Fruit fly (Drosophila melanogaster) whole organism: ENCODE data around the gene CecC.

Experiments
- CG8478 ChIP-seq: fragments of >200 bp; optimal IDR thresholded peaks from 2 replicates; lab custom pipeline; 2018; ENCODE audit warnings: inconsistent platforms
- Dll ChIP-seq: fragments of >200 bp; optimal IDR thresholded peaks from 2 replicates; lab custom pipeline; 2017
- EcR ChIP-seq, 2 experiments: fragments of >200 bp; optimal IDR thresholded peaks; 2 replicates each; lab custom pipeline; 2017; ENCODE audit warnings: missing biosample characterization in 2 of 2, missing genetic modification characterization in 2 of 2, missing genetic modification reagents in 2 of 2
- pan ChIP-seq: fragments of >200 bp; optimal IDR thresholded peaks from 2 replicates; lab custom pipeline; 2017
- psq ChIP-seq: fragments of >200 bp; optimal IDR thresholded peaks from 2 replicates; lab custom pipeline; 2017
- usp ChIP-seq: fragments of >200 bp; optimal IDR thresholded peaks from 2 replicates; lab custom pipeline; 2017; ENCODE audit warnings: missing biosample characterization, missing genetic modification characterization, mixed read lengths

Gene CecC

DNA sequence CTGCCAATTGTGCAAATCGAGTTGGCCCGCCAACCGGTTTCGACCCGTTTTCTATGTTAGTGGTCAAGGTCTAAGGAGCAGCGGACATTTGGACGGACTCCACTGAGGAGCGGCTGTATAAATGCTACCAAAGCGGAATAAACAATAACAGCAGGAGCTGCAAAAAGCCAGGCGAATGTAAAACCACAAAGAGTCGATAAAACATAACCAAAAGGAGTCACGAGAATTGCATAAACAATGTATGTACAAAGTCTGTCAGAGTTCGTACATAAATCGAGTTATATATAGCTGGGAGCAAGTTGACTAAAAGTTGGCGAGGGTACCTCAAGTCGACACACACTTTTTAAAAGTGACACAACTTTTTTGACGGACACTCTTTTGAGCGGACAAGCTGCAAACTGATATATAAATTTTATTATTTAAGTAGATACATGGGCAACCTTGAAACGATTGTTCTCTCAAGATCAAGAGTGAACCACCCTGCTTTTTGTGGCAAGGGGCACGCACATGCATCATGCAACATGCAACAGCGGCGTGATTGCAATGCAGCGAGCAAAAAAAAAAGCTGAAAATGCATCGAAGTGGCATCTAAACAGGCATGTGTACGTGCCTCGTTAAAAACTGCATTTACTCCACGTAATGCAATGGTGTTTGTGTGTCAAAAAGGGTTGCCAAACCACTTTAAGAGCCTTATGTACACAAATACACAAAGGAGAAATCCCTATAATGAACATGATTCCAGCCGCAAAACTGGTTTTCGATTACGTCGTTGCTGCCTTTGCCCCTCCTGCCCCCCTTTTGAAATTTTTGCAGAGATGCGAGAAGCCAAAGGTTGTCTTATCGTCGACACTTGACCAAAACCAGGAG is 39.2 kb downstream of the CecC start:
- TF ChIP-seq EcR (GFP tag; optimal IDR thresholded peaks at IDR 0.05; lab: Kevin White, UChicago): no peak
- TF ChIP-seq Dll: no peak
- TF ChIP-seq psq (lab: Kevin White, UChicago): no peak
- no peak for TF ChIP-seq usp (GFP tag; lab: Kevin White, UChicago)
- TF ChIP-seq pan (lab: Kevin White, UChicago): no peak
- no peak for TF ChIP-seq CG8478 (lab: Kevin White, UChicago)

DNA sequence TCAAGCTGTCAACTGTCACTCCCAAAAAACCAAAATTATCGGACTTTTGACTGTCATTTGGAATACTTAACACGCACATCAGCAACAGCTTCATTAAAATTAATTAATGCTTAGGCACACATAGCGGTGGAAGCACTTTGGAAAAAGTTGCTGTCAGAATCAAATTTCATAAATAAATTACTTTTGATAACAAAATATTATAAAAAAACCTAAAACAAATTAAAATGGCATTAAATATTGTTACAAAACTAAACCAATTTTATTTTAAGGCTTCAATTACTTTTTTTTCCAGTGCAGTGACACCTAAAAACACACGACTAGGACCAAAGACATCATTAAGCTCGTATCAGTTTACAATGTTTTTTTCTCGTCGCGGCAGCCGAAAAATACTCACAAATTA is 39.9 kb downstream of the CecC start:
- TF ChIP-seq usp (GFP tag; lab: Kevin White, UChicago) (no peak), pan (lab: Kevin White, UChicago) (no peak), EcR (GFP tag; optimal IDR thresholded peaks at IDR 0.05; lab: Kevin White, UChicago) (no peak), psq (lab: Kevin White, UChicago) (no peak), CG8478 (lab: Kevin White, UChicago) (no peak), Dll (no peak)

DNA sequence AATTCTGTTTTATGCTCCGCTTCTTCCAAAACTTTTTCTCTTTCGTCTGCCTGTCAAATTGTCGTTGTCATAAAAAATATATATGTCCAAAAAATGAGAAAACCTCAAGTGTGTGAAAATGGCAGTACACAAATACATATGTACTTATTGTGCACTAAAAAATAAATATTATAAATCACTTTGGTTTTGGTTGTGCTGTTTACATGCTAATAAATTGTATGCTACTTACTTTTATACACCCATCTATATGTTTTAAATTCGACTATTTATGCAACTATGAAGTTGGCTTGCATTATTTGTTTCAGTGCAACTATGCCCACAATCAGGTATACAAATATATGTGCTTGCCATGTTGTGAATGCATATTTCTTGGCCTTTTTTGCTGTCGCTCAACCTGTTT is 41.3 kb downstream of the CecC start:
- TF ChIP-seq CG8478 (lab: Kevin White, UChicago): no peak
- TF ChIP-seq pan (lab: Kevin White, UChicago): no peak
- no peak for TF ChIP-seq usp (GFP tag; lab: Kevin White, UChicago)

DNA sequence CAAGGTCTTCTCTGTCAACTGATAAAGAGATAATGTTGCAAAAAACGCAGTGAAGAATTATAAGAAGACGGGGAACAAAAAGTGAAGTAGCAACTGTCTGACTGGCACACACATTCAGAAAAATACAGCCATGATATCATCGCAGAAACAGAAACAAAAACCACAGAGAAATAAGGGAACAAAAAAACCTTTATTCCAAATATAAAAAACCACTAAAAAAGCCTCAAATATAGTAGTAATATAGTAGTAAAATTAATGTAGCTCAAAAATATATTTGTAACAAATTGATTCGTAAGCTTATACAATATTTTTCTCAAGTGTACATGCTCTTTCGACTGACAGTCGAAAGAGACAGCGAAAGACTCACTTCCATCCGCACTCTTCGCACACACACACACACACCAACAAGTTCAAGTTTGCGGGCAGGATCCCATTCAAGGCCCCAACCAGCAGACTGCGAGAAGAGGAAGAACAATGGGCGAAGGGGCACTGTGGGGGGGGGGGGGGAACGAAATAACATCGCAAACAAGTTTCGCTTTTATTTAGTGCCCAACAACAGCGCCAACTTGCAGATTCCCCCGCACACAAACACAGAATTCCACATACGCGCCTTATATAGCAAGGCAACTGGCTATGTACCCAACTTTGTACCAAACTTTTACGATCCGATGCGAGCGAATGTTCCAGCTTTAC is 42.2 kb downstream of the CecC start:
- TF ChIP-seq psq (lab: Kevin White, UChicago): no peak
- TF ChIP-seq Dll: no peak
- no peak for TF ChIP-seq usp (GFP tag; lab: Kevin White, UChicago)
- TF ChIP-seq EcR (GFP tag; optimal IDR thresholded peaks at IDR 0.05; lab: Kevin White, UChicago): no peak
- TF ChIP-seq CG8478 (lab: Kevin White, UChicago): no peak
- TF ChIP-seq pan (lab: Kevin White, UChicago): no peak

DNA sequence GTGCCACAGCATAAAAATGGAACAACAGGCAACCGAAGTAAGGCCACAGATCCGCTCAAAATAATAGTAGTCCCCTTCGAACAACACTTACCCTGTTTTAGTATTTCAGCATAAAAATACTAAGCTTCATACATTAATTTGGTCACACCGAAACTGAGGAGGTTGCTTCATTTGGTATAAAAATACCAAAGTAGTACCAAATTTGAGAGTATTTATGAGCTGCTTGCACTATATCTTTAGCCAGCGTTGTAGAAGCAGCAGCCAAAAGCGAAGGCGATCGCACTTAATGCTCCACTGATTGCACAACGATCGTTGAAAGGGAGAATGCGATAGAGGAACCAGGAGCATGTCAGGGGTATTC is 42.7 kb downstream of the CecC start:
- no peak for TF ChIP-seq Dll
- no peak for TF ChIP-seq EcR (GFP tag; optimal IDR thresholded peaks at IDR 0.05; lab: Kevin White, UChicago)
- no peak for TF ChIP-seq psq (lab: Kevin White, UChicago)
- no peak for TF ChIP-seq CG8478 (lab: Kevin White, UChicago)
- TF ChIP-seq usp (GFP tag; lab: Kevin White, UChicago): no peak
- TF ChIP-seq pan (lab: Kevin White, UChicago): no peak

DNA sequence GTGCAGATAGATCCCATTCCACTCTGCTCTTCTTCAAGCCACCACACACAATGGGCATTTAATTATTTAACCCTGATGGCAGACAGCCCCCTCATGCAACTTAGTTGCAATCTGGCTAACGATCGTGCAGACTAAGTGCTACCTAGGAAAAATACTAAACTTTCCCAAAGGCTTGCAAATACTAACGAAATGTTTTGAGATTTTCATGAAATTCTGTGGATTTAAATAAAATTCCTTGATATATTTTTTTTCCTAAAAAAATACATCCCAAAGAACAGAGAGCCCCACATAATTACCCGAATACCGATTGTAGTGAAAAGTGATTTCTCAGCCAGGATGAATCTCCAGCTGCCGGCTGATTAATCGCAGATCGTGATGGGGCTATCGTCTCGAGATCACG is 43.3 kb downstream of the CecC start:
- TF ChIP-seq EcR (GFP tag; optimal IDR thresholded peaks at IDR 0.05; lab: Kevin White, UChicago) (no peak), usp (GFP tag; lab: Kevin White, UChicago) (no peak), Dll (no peak), pan (lab: Kevin White, UChicago) (no peak), CG8478 (lab: Kevin White, UChicago) (no peak), psq (lab: Kevin White, UChicago) (no peak)

DNA sequence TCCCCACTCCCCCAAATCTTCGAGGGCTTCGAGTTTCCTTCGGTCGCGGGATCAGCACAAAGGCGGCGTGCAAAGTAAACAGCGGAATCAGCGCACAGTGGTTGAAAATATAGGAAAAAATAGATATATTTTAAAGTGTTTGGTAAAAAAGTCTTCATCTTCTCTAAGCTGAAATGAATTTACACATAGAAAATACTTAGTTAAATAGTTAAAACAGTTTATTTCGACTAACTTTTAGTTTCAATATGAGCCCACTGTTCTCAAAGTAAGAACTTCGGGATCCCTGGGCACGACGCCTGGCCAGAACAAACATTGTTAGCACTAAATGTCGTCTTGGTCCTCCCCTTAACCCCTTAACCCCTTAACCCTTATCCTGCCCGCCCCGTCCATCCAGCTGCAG is 45.6 kb downstream of the CecC start:
- TF ChIP-seq CG8478 (lab: Kevin White, UChicago) (no peak), pan (lab: Kevin White, UChicago) (no peak), usp (GFP tag; lab: Kevin White, UChicago) (no peak), Dll (no peak), psq (lab: Kevin White, UChicago) (no peak), EcR (GFP tag; optimal IDR thresholded peaks at IDR 0.05; lab: Kevin White, UChicago) (peak in 1 of 2 experiments; percentile 28)

DNA sequence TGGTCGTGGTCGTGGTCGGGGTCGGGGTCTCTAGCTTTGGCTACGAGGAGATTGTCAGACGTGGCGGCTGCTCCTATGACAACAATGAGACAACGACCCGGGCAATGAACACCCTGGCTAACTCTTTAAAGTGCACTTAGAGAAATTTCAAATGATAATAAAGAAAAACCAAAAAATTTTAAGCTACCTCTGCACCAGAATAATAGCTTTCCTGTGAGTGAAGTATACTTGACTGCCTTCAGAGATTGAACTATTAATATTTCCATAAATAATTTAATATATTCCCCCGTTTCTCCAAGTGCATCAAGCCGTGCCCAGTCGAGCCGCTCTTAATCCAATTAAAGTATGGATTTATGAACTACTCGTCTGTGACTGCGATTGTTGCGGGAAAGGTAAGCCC is 47.4 kb downstream of the CecC start:
- no peak for TF ChIP-seq CG8478 (lab: Kevin White, UChicago)
- TF ChIP-seq EcR (GFP tag; optimal IDR thresholded peaks at IDR 0.05; lab: Kevin White, UChicago): no peak
- no peak for TF ChIP-seq psq (lab: Kevin White, UChicago)
- no peak for TF ChIP-seq Dll
- TF ChIP-seq pan (lab: Kevin White, UChicago): no peak
- no peak for TF ChIP-seq usp (GFP tag; lab: Kevin White, UChicago)

DNA sequence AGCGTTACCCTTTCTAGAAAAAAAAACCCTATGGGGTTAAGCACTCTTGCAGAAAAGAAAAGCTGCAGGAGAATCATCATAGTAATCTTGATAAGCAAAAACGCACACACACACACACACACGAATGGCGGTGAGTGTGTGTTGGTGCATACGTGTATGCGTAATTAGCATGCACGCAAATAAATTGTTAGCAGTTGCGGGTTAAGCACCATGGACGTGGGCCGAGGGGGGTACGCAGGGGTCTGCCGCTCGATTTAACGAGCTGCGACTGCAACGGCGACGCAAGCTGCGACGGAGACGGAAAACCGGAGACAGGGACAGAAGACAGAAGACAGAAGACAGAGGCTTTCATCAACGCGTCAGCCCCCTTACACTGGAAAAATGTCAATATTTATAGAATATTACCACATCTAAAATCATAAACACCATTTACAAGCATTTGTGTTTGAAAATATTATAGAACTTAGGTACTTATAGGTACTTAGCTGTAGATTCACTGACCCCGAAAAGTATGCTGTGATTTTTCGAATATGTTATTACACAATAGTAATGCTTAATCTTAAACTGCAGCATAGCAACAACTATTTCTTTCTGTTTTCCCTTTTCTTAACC is 48.5 kb downstream of the CecC start:
- TF ChIP-seq psq (lab: Kevin White, UChicago) (no peak), Dll (no peak), pan (lab: Kevin White, UChicago) (no peak), usp (GFP tag; lab: Kevin White, UChicago) (no peak), EcR (GFP tag; optimal IDR thresholded peaks at IDR 0.05; lab: Kevin White, UChicago) (peak in 1 of 2 experiments; percentile 59), CG8478 (lab: Kevin White, UChicago) (no peak)

DNA sequence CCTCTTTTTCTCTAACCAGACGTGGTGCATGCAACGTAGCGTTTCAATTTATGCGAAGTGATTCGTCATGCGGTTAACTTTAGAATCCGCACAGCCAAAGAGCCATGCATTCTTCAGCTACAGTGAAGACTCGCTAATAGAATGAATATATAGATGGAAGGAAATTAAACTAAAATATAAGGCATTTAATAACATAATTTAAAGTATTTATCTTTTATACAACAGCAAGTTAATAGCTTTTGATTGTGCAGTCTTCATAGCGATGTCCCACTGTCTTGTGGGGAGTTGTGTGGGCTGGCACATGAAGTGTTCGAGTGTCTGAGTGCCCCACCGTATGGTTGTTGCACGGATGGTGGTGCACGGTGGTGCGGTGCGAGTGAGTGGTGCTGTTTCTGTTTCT is 49.1 kb downstream of the CecC start:
- TF ChIP-seq psq (lab: Kevin White, UChicago) (no peak), CG8478 (lab: Kevin White, UChicago) (no peak), EcR (GFP tag; optimal IDR thresholded peaks at IDR 0.05; lab: Kevin White, UChicago) (no peak), usp (GFP tag; lab: Kevin White, UChicago) (no peak), Dll (no peak), pan (lab: Kevin White, UChicago) (no peak)
